Worm (Caenorhabditis elegans): ENCODE results near the gene clec-119.

Gene clec-119

ce11 chrII:1246855-1247259 lies 8.9 kb upstream of the clec-119 start (continued):
- peak; percentile 62 for TF ChIP-seq T23F11.4 (GFP tag; optimal IDR thresholded peaks at IDR 0.05)
- TF ChIP-seq K09A11.1 (tag; optimal IDR thresholded peaks at IDR 0.05; ENCODE audit: insufficient read depth) = no peak
- TF ChIP-seq ets-4 (tag; optimal IDR thresholded peaks at IDR 0.05) = peak; percentile 48

- no peak for TF ChIP-seq tbx-7 (tag; optimal IDR thresholded peaks at IDR 0.05)
- TF ChIP-seq K09A11.1 (tag; optimal IDR thresholded peaks at IDR 0.05; ENCODE audit: insufficient read depth) = no peak
- no peak for TF ChIP-seq hlh-8 (tag; optimal IDR thresholded peaks at IDR 0.05)
- TF ChIP-seq C38D4.7 (GFP tag; optimal IDR thresholded peaks at IDR 0.05) = no peak
- no peak for TF ChIP-seq ztf-16 (tag; optimal IDR thresholded peaks at IDR 0.05)
- no peak for TF ChIP-seq ama-1 (optimal IDR thresholded peaks at IDR 0.05)
- no peak for TF ChIP-seq npax-4 (tag; optimal IDR thresholded peaks at IDR 0.05)
- TF ChIP-seq T23F11.4 (GFP tag; optimal IDR thresholded peaks at IDR 0.05) = no peak
- no peak for TF ChIP-seq madf-2 (tag; optimal IDR thresholded peaks at IDR 0.05)
- no peak for TF ChIP-seq che-1 (tag; optimal IDR thresholded peaks at IDR 0.05)
- no peak for TF ChIP-seq hlh-13 (GFP tag; optimal IDR thresholded peaks at IDR 0.05)
- no peak for TF ChIP-seq dve-1 (tag; optimal IDR thresholded peaks at IDR 0.05)
- TF ChIP-seq sdc-2 (tag; optimal IDR thresholded peaks at IDR 0.05) = no peak
- TF ChIP-seq pag-3 (tag; optimal IDR thresholded peaks at IDR 0.05; ENCODE audit: borderline replicate concordance) = no peak
- TF ChIP-seq hlh-15 (tag; optimal IDR thresholded peaks at IDR 0.05) = no peak
- TF ChIP-seq unc-86 (tag; optimal IDR thresholded peaks at IDR 0.05) = no peak
- no peak for TF ChIP-seq nfya-1 (tag; optimal IDR thresholded peaks at IDR 0.05)
Measured at ce11 chrII:1252259-1252658, 3.5 kb upstream of the clec-119 start, which contains the start of gene lin-42. Gene lin-42 (minus strand): TSS chrII:1252359.

- TF ChIP-seq hlh-15 (tag; optimal IDR thresholded peaks at IDR 0.05) (no peak), elt-2 (tag; optimal IDR thresholded peaks at IDR 0.05) (no peak), lin-11 (tag; optimal IDR thresholded peaks at IDR 0.05) (no peak), eyg-1 (tag; optimal IDR thresholded peaks at IDR 0.05) (no peak), ceh-18 (tag; optimal IDR thresholded peaks at IDR 0.05) (no peak), mec-3 (tag; optimal IDR thresholded peaks at IDR 0.05; ENCODE audit: borderline replicate concordance) (no peak), ceh-19 (GFP tag; optimal IDR thresholded peaks at IDR 0.05) (no peak), sdc-2 (tag; optimal IDR thresholded peaks at IDR 0.05) (no peak), pag-3 (tag; optimal IDR thresholded peaks at IDR 0.05; ENCODE audit: borderline replicate concordance) (no peak), unc-42 (tag; optimal IDR thresholded peaks at IDR 0.05) (no peak), fax-1 (tag; optimal IDR thresholded peaks at IDR 0.05) (no peak), nhr-232 (tag; optimal IDR thresholded peaks at IDR 0.05) (no peak), C38D4.7 (GFP tag; optimal IDR thresholded peaks at IDR 0.05) (no peak), pax-1 (tag; optimal IDR thresholded peaks at IDR 0.05) (no peak), hlh-8 (tag; optimal IDR thresholded peaks at IDR 0.05) (no peak), npax-4 (tag; optimal IDR thresholded peaks at IDR 0.05) (no peak), ceh-9 (tag; optimal IDR thresholded peaks at IDR 0.05) (no peak), ceh-14 (tag; optimal IDR thresholded peaks at IDR 0.05) (no peak), madf-2 (tag; optimal IDR thresholded peaks at IDR 0.05) (no peak)
Measured at ce11 chrII:1256742-1257141, 1.0 kb downstream of the clec-119 start.

ce11 chrII:1258634-1259033 lies 2.9 kb downstream of the clec-119 start, which contains the start of gene clpr-2:
Gene clpr-2 (plus strand): TSS chrII:1258934.
- no peak for TF ChIP-seq hlh-6 (tag; optimal IDR thresholded peaks at IDR 0.05)
- TF ChIP-seq hlh-13 (GFP tag; optimal IDR thresholded peaks at IDR 0.05) = no peak
- no peak for TF ChIP-seq hlh-30 (tag; optimal IDR thresholded peaks at IDR 0.05; ENCODE audit: insufficient read depth)
- no peak for TF ChIP-seq lim-6 (tag; optimal IDR thresholded peaks at IDR 0.05)
- TF ChIP-seq pag-3 (tag; optimal IDR thresholded peaks at IDR 0.05; ENCODE audit: borderline replicate concordance) = no peak
- no peak for TF ChIP-seq ceh-19 (GFP tag; optimal IDR thresholded peaks at IDR 0.05)
- no peak for TF ChIP-seq hlh-8 (tag; optimal IDR thresholded peaks at IDR 0.05)
- no peak for TF ChIP-seq F13H6.1 (tag; optimal IDR thresholded peaks at IDR 0.05)
- no peak for TF ChIP-seq npax-4 (tag; optimal IDR thresholded peaks at IDR 0.05)
- TF ChIP-seq nhr-232 (tag; optimal IDR thresholded peaks at IDR 0.05) = no peak
- TF ChIP-seq unc-86 (tag; optimal IDR thresholded peaks at IDR 0.05) = no peak
- TF ChIP-seq ahr-1 (tag; optimal IDR thresholded peaks at IDR 0.05) = no peak
- TF ChIP-seq pat-9 (tag; optimal IDR thresholded peaks at IDR 0.05) = no peak
- no peak for TF ChIP-seq tbx-2 (tag; optimal IDR thresholded peaks at IDR 0.05)
- no peak for TF ChIP-seq ceh-22 (tag; optimal IDR thresholded peaks at IDR 0.05)
- no peak for TF ChIP-seq fkh-6 (tag; optimal IDR thresholded peaks at IDR 0.05)
- no peak for TF ChIP-seq elt-4 (tag; optimal IDR thresholded peaks at IDR 0.05)
- no peak for TF ChIP-seq ref-2 (tag; optimal IDR thresholded peaks at IDR 0.05)

Measured in whole organism, late embryonic.